Fruit fly (Drosophila melanogaster): ENCODE measurements around the gene CG7857.

The CG7857 gene

dm6 chr3L:15537916-15538581 lies 33.4 kb upstream of the CG7857 start (continued):
- peak; percentile 80 for TF ChIP-seq CG2712 (tag; optimal IDR thresholded peaks at IDR 0.05)
- peak; percentile 0 for TF ChIP-seq CG12219 (GFP tag; optimal IDR thresholded peaks at IDR 0.05)
- TF ChIP-seq Opbp (GFP tag; IDR thresholded peaks at IDR 0.05; ENCODE audit: partially characterized antibody) = no peak
- no peak for TF ChIP-seq GATAe (GFP tag; conservative IDR thresholded peaks at IDR 0.05)
- peak; percentile 26; the same call in 1 of the 2 replicates for TF ChIP-seq CG9215 (GFP tag; IDR thresholded peaks at IDR 0.05)
- peak; percentile 44; the same call in 1 of the 2 replicates for TF ChIP-seq klu (GFP tag; IDR thresholded peaks at IDR 0.05)
- TF ChIP-seq p53 (GFP tag; optimal IDR thresholded peaks at IDR 0.05) = no peak
- no peak for TF ChIP-seq Doc2 (GFP tag; IDR thresholded peaks at IDR 0.05)
- no peak for TF ChIP-seq hth (optimal IDR thresholded peaks at IDR 0.05)
- peak; percentile 59 for TF ChIP-seq Rfx (GFP tag; IDR thresholded peaks at IDR 0.05)
- TF ChIP-seq lola (GFP tag; optimal IDR thresholded peaks at IDR 0.05) = peak in 1 of 3 experiments; percentile 76
- TF ChIP-seq CG12659 (GFP tag; optimal IDR thresholded peaks at IDR 0.05) = peak; percentile 65
- peak; percentile 7 for TF ChIP-seq BtbVII (GFP tag; optimal IDR thresholded peaks at IDR 0.05)
- peak; percentile 31 for TF ChIP-seq Deaf1 (tag; optimal IDR thresholded peaks at IDR 0.05)
- no peak for TF ChIP-seq CG4282 (GFP tag; optimal IDR thresholded peaks at IDR 0.05)
- peak; percentile 63 for TF ChIP-seq cwo (GFP tag; optimal IDR thresholded peaks at IDR 0.05)
- peak; percentile 62 for TF ChIP-seq CG17359 (tag; optimal IDR thresholded peaks at IDR 0.05)
- TF ChIP-seq Mrtf (GFP tag; IDR thresholded peaks at IDR 0.05) = no peak
- TF ChIP-seq CG11723 (GFP tag; optimal IDR thresholded peaks at IDR 0.05) = peak; percentile 15
- no peak for TF ChIP-seq CG5953 (GFP tag; IDR thresholded peaks at IDR 0.05)
- TF ChIP-seq CG17829 (tag; optimal IDR thresholded peaks at IDR 0.05) = peak; percentile 76
- peak; percentile 50 for TF ChIP-seq Abd-B (GFP tag; optimal IDR thresholded peaks at IDR 0.05)
- peak; percentile 24 for TF ChIP-seq CG13624 (GFP tag; optimal IDR thresholded peaks at IDR 0.05)
- peak; percentile 81 for TF ChIP-seq CG30403 (GFP tag; optimal IDR thresholded peaks at IDR 0.05)
- peak; percentile 25 for TF ChIP-seq CG12236 (GFP tag; optimal IDR thresholded peaks at IDR 0.05)
- peak; percentile 87 for TF ChIP-seq CG2678 (tag; optimal IDR thresholded peaks at IDR 0.05)
- TF ChIP-seq Pdp1 (GFP tag; optimal IDR thresholded peaks at IDR 0.05) = peak in 1 of 2 experiments; percentile 32
- no peak for TF ChIP-seq CG14014 (GFP tag; IDR thresholded peaks at IDR 0.05)
- TF ChIP-seq ash1 (GFP tag; optimal IDR thresholded peaks at IDR 0.05) = no peak
- TF ChIP-seq amos (GFP tag; IDR thresholded peaks at IDR 0.05; ENCODE audit: partially characterized antibody) = no peak
- TF ChIP-seq Blimp-1 (GFP tag; optimal IDR thresholded peaks at IDR 0.05) = peak; percentile 68
- no peak for TF ChIP-seq CG9797 (GFP tag; optimal IDR thresholded peaks at IDR 0.05)
- no peak for TF ChIP-seq gsb (GFP tag; IDR thresholded peaks at IDR 0.05)
- TF ChIP-seq CG32767 (GFP tag; IDR thresholded peaks at IDR 0.05) = no peak
- TF ChIP-seq CG13123 (GFP tag; optimal IDR thresholded peaks at IDR 0.05) = no peak
- TF ChIP-seq Fer2 (tag; optimal IDR thresholded peaks at IDR 0.05) = no peak
- TF ChIP-seq toy (GFP tag; IDR thresholded peaks at IDR 0.05) = 0 out of 2 replicates have a peak, but pooled peaks have one; percentile 16
- no peak for TF ChIP-seq CG4707 (GFP tag; optimal IDR thresholded peaks at IDR 0.05)
- peak; percentile 84 for TF ChIP-seq CG7839 (tag; optimal IDR thresholded peaks at IDR 0.05)
- TF ChIP-seq CG10543 (GFP tag; optimal IDR thresholded peaks at IDR 0.05) = no peak
- TF ChIP-seq CG2199 (GFP tag; IDR thresholded peaks at IDR 0.05) = peak; percentile 55; the same call in 1 of the 3 replicates
- TF ChIP-seq CG3995 (GFP tag; optimal IDR thresholded peaks at IDR 0.05) = no peak
- TF ChIP-seq CG30020 (tag; optimal IDR thresholded peaks at IDR 0.05) = no peak
- no peak for TF ChIP-seq CG14965 (GFP tag; optimal IDR thresholded peaks at IDR 0.05; ENCODE audit: borderline replicate concordance)
- TF ChIP-seq D19B (GFP tag; optimal IDR thresholded peaks at IDR 0.05) = peak; percentile 4
- TF ChIP-seq CG33213 (GFP tag; optimal IDR thresholded peaks at IDR 0.05) = peak; percentile 7
- TF ChIP-seq crol (GFP tag; IDR thresholded peaks at IDR 0.05) = no peak
- TF ChIP-seq onecut (GFP tag; IDR thresholded peaks at IDR 0.05) = no peak
- TF ChIP-seq pnt (GFP tag; optimal IDR thresholded peaks at IDR 0.05) = peak; percentile 2
